Fruit fly (Drosophila melanogaster) whole organism, prepupa: ENCODE measurements around the gene CG31156.

Source experiments
- CG10631 ChIP-seq: fragments of 200-800 bp; sonication (Bioruptor generic); optimal IDR thresholded peaks from 2 replicates; lab custom pipeline; 2016; ENCODE audit warnings: missing biosample characterization, missing genetic modification characterization
- CG10669 ChIP-seq: fragments of 200-800 bp; sonication (Bioruptor generic); optimal IDR thresholded peaks from 3 replicates; lab custom pipeline; 2018; ENCODE audit warnings: missing biosample characterization, mild to moderate bottlenecking, missing genetic modification characterization, moderate library complexity
- CG11902 ChIP-seq: fragments of 200-800 bp; sonication (Bioruptor generic); optimal IDR thresholded peaks from 3 replicates; lab custom pipeline; 2016; ENCODE audit warnings: missing biosample characterization, missing genetic modification characterization
- CG15336 ChIP-seq: fragments of 200-800 bp; sonication (Bioruptor generic); IDR thresholded peaks from 2 replicates; pipeline ENCODE4 v1.3.6; 2022; ENCODE audit warnings: missing biosample characterization, missing genetic modification characterization
- CG16779 ChIP-seq: fragments of 200-800 bp; sonication (Bioruptor generic); optimal IDR thresholded peaks from 3 replicates; lab custom pipeline; 2017; ENCODE audit warnings: missing biosample characterization, mild to moderate bottlenecking, missing genetic modification characterization
- CG3032 ChIP-seq: fragments of 200-800 bp; optimal IDR thresholded peaks from 2 replicates; lab custom pipeline; 2019; ENCODE audit warnings: missing biosample characterization, mild to moderate bottlenecking, missing genetic modification characterization, moderate library complexity
- CG32006 ChIP-seq: fragments of 200-800 bp; sonication (Bioruptor generic); optimal IDR thresholded peaks from 3 replicates; lab custom pipeline; 2017; ENCODE audit warnings: missing biosample characterization, mild to moderate bottlenecking, missing genetic modification characterization
- CG4318 ChIP-seq: fragments of 200-800 bp; sonication (Bioruptor generic); optimal IDR thresholded peaks from 3 replicates; lab custom pipeline; 2017; ENCODE audit warnings: missing biosample characterization, mild to moderate bottlenecking, missing genetic modification characterization
- CG6163 ChIP-seq: fragments of 200-800 bp; sonication (Bioruptor generic); IDR thresholded peaks from 3 replicates; pipeline ENCODE4 v1.3.6; 2022; ENCODE audit warnings: missing biosample characterization, missing genetic modification characterization
- CG6276 ChIP-seq: fragments of 200-800 bp; sonication (Bioruptor generic); optimal IDR thresholded peaks from 2 replicates; lab custom pipeline; 2017; ENCODE audit warnings: missing biosample characterization, mild to moderate bottlenecking, missing genetic modification characterization
- CG6792 ChIP-seq: fragments of 200-800 bp; sonication (Bioruptor generic); optimal IDR thresholded peaks from 3 replicates; lab custom pipeline; 2016; ENCODE audit warnings: missing biosample characterization, missing genetic modification characterization
- CG8319 ChIP-seq: fragments of 200-800 bp; sonication (Bioruptor generic); optimal IDR thresholded peaks from 3 replicates; lab custom pipeline; 2016; ENCODE audit warnings: missing biosample characterization, missing genetic modification characterization
- CG9139 ChIP-seq: fragments of 200-800 bp; sonication (Bioruptor generic); optimal IDR thresholded peaks from 3 replicates; lab custom pipeline; 2017; ENCODE audit warnings: missing biosample characterization, mild to moderate bottlenecking, missing genetic modification characterization
- Eip78C ChIP-seq: fragments of 200-800 bp; sonication (Bioruptor generic); peaks from one replicate; lab custom pipeline; 2016; ENCODE audit warnings: missing biosample characterization, missing genetic modification characterization
- Eip93F ChIP-seq: fragments of 200-800 bp; sonication (Bioruptor generic); optimal IDR thresholded peaks from 2 replicates; lab custom pipeline; 2016; ENCODE audit warnings: missing biosample characterization, mild to moderate bottlenecking, missing genetic modification characterization
- Ets21C ChIP-seq: fragments of 200-800 bp; sonication (Bioruptor generic); optimal IDR thresholded peaks from 3 replicates; lab custom pipeline; 2016; ENCODE audit warnings: missing biosample characterization, missing genetic modification characterization
- Gug ChIP-seq: fragments of 200-800 bp; sonication (Bioruptor generic); IDR thresholded peaks from 2 replicates; pipeline ENCODE4 v1.3.6; 2022; ENCODE audit warnings: missing biosample characterization, missing genetic modification characterization
- Hr38 ChIP-seq: sonication (Bioruptor generic); optimal IDR thresholded peaks from 2 replicates; lab custom pipeline; 2016; ENCODE audit warnings: missing biosample characterization, missing genetic modification characterization
- Hr39 ChIP-seq: fragments of 200-800 bp; sonication (Bioruptor generic); optimal IDR thresholded peaks from 2 replicates; lab custom pipeline; 2016; ENCODE audit warnings: missing biosample characterization, missing genetic modification characterization
- Met ChIP-seq: fragments of 200-800 bp; sonication (Bioruptor generic); optimal IDR thresholded peaks from 3 replicates; lab custom pipeline; 2016; ENCODE audit warnings: missing biosample characterization, missing genetic modification characterization
- Smox ChIP-seq: fragments of 200-800 bp; sonication (Bioruptor generic); optimal IDR thresholded peaks from 3 replicates; lab custom pipeline; 2016; ENCODE audit warnings: missing biosample characterization, missing genetic modification characterization
- Sox102F ChIP-seq: fragments of 200-800 bp; sonication (Bioruptor generic); optimal IDR thresholded peaks from 2 replicates; lab custom pipeline; 2016; ENCODE audit warnings: missing biosample characterization, mild to moderate bottlenecking, missing genetic modification characterization
- achi ChIP-seq: fragments of 200-800 bp; sonication (Bioruptor generic); optimal IDR thresholded peaks from 3 replicates; lab custom pipeline; 2016; ENCODE audit warnings: missing biosample characterization, missing genetic modification characterization
- acj6 ChIP-seq: fragments of 200-800 bp; sonication (Bioruptor generic); optimal IDR thresholded peaks from 3 replicates; lab custom pipeline; 2016; ENCODE audit warnings: missing biosample characterization, missing genetic modification characterization
- cyc ChIP-seq: fragments of 200-800 bp; sonication (Bioruptor generic); optimal IDR thresholded peaks from 3 replicates; lab custom pipeline; 2016; ENCODE audit warnings: missing biosample characterization, missing genetic modification characterization
- eg ChIP-seq: fragments of 200-800 bp; sonication (Bioruptor generic); IDR thresholded peaks from 3 replicates; pipeline ENCODE4 v1.3.6; 2022; ENCODE audit warnings: missing biosample characterization, missing genetic modification characterization
- esn ChIP-seq: fragments of 200-800 bp; sonication (Bioruptor generic); optimal IDR thresholded peaks from 2 replicates; lab custom pipeline; 2016; ENCODE audit warnings: missing biosample characterization, mild to moderate bottlenecking, missing genetic modification characterization, moderate library complexity
- fd85E ChIP-seq: fragments of 200-800 bp; sonication (Bioruptor generic); optimal IDR thresholded peaks from 3 replicates; lab custom pipeline; 2016; ENCODE audit warnings: missing biosample characterization, missing genetic modification characterization
- fkh ChIP-seq: fragments of 200-800 bp; sonication (Bioruptor generic); optimal IDR thresholded peaks from 3 replicates; lab custom pipeline; 2017; ENCODE audit warnings: missing biosample characterization, mild to moderate bottlenecking, missing genetic modification characterization, moderate library complexity
- lz ChIP-seq: fragments of 200-800 bp; sonication (Bioruptor generic); optimal IDR thresholded peaks from 3 replicates; lab custom pipeline; 2016; ENCODE audit warnings: missing biosample characterization, missing genetic modification characterization
- pdm3 ChIP-seq: fragments of 200-800 bp; sonication (Bioruptor generic); optimal IDR thresholded peaks from 3 replicates; lab custom pipeline; 2016; ENCODE audit warnings: missing biosample characterization, missing genetic modification characterization
- ss ChIP-seq, 2 experiments: fragments of 200-800 bp; sonication (Bioruptor generic); optimal IDR thresholded peaks; 2 replicates in 1 of 2; 3 replicates in 1 of 2; lab custom pipeline; 2017 to 2018; ENCODE audit warnings: mild to moderate bottlenecking in 2 of 2, missing biosample characterization in 2 of 2, missing genetic modification characterization in 2 of 2, moderate library complexity in 1 of 2
- svp ChIP-seq: fragments of 200-800 bp; sonication (Bioruptor generic); peaks from one replicate; lab custom pipeline; 2016; ENCODE audit warnings: missing biosample characterization, missing genetic modification characterization
- vri ChIP-seq: fragments of 200-800 bp; sonication (Bioruptor generic); optimal IDR thresholded peaks from 3 replicates; lab custom pipeline; 2016; ENCODE audit warnings: missing biosample characterization, mild to moderate bottlenecking, missing genetic modification characterization

The CG31156 gene

DNA sequence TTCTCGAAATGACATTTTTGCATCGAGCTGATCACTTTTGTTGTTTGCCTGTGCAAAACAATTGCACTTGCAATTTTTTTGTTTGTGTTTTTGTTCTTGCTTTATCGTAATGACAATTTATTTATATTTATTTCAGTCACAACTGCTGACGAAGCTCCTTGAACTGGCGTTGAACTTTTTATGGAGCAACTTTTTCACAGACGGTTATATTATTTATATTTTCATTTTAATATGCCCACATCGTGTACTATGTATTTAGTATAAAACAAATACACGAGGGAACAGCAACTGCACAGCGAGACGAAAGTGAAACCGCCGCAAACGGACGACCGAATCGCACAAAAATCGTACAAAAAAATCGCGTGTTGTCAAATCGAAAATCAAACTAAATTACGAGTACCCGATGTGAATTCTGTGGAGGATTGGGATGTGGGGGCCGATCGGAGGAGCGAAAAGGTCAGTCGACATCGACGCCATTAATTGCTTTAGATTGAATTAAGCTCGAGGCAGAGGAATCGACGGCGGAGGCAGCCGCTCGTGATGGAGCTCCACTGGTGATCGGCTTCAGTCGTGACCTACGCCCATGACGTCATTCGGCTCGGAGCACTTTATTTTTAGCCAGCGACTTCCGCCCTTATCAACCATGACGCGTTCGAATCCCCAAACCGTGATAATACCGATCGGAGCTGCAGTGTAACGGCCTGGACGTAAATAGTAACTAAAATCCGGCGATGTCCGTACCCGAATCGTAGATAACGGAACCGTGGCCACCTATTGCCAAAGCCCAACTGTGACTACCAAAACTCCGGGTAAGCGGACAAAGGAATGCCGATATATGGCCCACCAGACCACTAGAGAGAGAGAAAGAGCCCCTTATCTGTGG is 22.5 kb upstream of the CG31156 start:
- TF ChIP-seq vri (GFP tag; lab: Kevin White, UChicago) (peak; percentile 37), svp (GFP tag; lab: Kevin White, UChicago) (peak; percentile 99), esn (GFP tag; lab: Kevin White, UChicago) (peak; percentile 32), CG11902 (GFP tag; lab: Kevin White, UChicago) (no peak), achi (GFP tag; lab: Kevin White, UChicago) (no peak), Ets21C (GFP tag; lab: Kevin White, UChicago) (peak; percentile 5), Met (peak; percentile 25), Sox102F (GFP tag; lab: Kevin White, UChicago) (peak; percentile 22), Eip78C (peak; percentile 69), CG8319 (GFP tag; lab: Kevin White, UChicago) (no peak), eg (GFP tag; lab: Robert Waterston, UW) (no peak), CG6163 (no peak), CG10631 (GFP tag; lab: Kevin White, UChicago) (no peak), lz (GFP tag; lab: Kevin White, UChicago) (no peak), Eip93F (GFP tag; lab: Kevin White, UChicago) (peak; percentile 78), ss (GFP tag; optimal IDR thresholded peaks at IDR 0.05; lab: Kevin White, UChicago) (peak in 1 of 2 experiments; percentile 10), fd85E (GFP tag; lab: Kevin White, UChicago) (no peak), CG15336 (GFP tag; lab: Robert Waterston, UW) (no peak), CG10669 (GFP tag; lab: Kevin White, UChicago) (no peak), Smox (peak; percentile 12)

DNA sequence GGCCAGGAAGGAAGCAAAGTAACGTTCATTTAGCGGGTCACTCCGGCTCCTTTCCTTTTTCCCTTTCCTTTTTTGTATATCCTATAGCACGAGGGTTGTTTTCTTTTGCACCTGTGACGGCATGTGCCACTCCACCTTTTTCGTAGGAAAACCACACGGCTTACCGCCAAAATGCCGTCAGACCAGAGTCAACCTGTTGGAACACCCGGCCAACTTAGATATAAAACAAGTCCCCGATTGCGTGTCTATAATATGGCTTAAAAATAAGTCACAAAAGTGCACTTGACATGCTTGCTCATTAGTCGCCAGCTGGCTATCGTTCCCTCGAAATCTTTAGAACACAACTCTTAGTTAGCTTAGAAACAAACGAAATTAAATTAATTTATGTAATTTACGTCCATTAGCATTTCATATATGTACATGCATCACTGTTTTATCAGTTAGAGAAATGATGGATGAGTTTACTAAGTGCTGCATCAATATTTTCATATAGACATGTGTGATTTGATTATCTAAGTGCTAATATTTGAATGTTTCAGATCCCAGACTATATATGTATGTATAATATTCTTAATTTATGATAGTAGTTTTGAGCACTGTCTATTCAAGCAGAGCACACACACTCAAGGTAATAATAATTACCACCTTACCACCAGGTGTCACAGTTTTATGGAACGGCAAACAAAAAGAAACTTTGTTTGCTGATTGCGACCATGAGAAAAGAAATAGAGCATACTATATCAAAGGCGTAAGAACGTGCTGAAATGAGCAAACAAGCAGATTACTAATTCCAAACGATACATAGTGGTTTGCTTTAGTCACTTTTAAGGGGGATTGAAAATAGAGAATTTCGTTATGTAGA is 21.3 kb upstream of the CG31156 start:
- TF ChIP-seq Hr38: no peak
- TF ChIP-seq fd85E (GFP tag; lab: Kevin White, UChicago): no peak
- no peak for TF ChIP-seq CG15336 (GFP tag; lab: Robert Waterston, UW)
- TF ChIP-seq fkh (GFP tag; lab: Kevin White, UChicago): peak; percentile 76
- no peak for TF ChIP-seq cyc (GFP tag; lab: Kevin White, UChicago)
- TF ChIP-seq Eip93F (GFP tag; lab: Kevin White, UChicago): no peak
- no peak for TF ChIP-seq CG16779 (tag; lab: Kevin White, UChicago)
- peak in 1 of 2 experiments; percentile 81 for TF ChIP-seq ss (GFP tag; optimal IDR thresholded peaks at IDR 0.05; lab: Kevin White, UChicago)
- no peak for TF ChIP-seq CG6276
- no peak for TF ChIP-seq Gug (GFP tag; lab: Robert Waterston, UW)
- no peak for TF ChIP-seq CG32006 (GFP tag; lab: Kevin White, UChicago)
- no peak for TF ChIP-seq CG6792
- TF ChIP-seq CG3032: no peak
- no peak for TF ChIP-seq Met
- TF ChIP-seq Eip78C: peak; percentile 37
- TF ChIP-seq acj6: no peak
- TF ChIP-seq, all 60 proteins: peak for 3

DNA sequence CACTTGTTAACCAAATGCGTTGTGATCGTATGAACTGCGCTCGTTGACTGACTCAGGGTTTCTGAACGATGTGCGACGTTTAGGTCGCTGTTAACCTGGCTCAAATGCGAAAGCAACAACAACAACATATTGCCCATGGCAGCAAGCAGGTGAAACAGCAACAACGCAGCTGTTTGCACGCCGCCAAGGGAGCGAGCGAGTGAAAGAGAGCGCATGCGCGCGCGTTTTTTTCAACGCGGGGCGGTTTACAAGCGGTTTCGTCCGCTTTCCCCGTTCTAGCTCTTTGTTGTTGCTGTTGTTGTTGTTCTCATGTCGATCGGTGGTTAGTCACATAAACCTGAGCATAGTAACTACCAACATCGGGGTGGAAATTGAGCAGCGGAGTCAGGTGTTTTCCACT is 19.5 kb upstream of the CG31156 start:
- peak; percentile 32 for TF ChIP-seq Eip78C
- no peak for TF ChIP-seq CG10669 (GFP tag; lab: Kevin White, UChicago)

DNA sequence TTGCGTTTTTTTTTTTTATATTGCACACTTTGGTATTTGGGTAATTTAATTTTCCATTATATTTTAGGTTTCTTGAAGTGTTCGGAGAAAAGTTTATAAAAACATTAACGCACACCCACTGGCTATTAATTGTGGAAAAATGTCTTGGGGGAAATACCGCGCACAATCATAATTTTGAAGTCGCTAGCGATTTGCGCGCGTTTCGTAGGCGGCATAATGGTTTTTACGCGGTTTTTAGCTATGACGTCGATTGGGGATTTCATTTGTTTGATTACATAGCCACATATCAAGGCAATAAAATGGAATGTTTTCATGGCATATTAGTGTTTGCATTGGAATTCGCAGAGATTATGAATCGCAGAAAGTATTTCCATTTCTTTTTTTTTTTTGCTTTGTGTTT is 18.7 kb upstream of the CG31156 start:
- TF ChIP-seq eg (GFP tag; lab: Robert Waterston, UW) (no peak), cyc (GFP tag; lab: Kevin White, UChicago) (no peak), CG4318 (no peak), pdm3 (GFP tag; lab: Kevin White, UChicago) (no peak), acj6 (no peak), Hr39 (GFP tag; lab: Kevin White, UChicago) (no peak), CG9139 (GFP tag; lab: Kevin White, UChicago) (no peak), CG32006 (GFP tag; lab: Kevin White, UChicago) (no peak), esn (GFP tag; lab: Kevin White, UChicago) (no peak), fkh (GFP tag; lab: Kevin White, UChicago) (no peak)
